Fruit fly (Drosophila melanogaster) whole organism, embryonic: ENCODE data around the gene Hr78.

Experiments used
- CG10267 ChIP-seq: fragments of 200-800 bp; sonication (Bioruptor generic); optimal IDR thresholded peaks from 2 replicates; lab custom pipeline; 2018; ENCODE audit warnings: missing biosample characterization, mild to moderate bottlenecking, missing genetic modification characterization, moderate library complexity
- CG15696 ChIP-seq: fragments of 200-800 bp; sonication (Bioruptor generic); optimal IDR thresholded peaks from 2 replicates; lab custom pipeline; 2019; ENCODE audit warnings: missing biosample characterization, mild to moderate bottlenecking, missing genetic modification characterization, moderate library complexity
- CG17802 ChIP-seq: fragments of 200-800 bp; sonication (Bioruptor generic); optimal IDR thresholded peaks from 2 replicates; lab custom pipeline; 2018; ENCODE audit warnings: missing biosample characterization, mild to moderate bottlenecking, missing genetic modification characterization, moderate library complexity
- CG17829 ChIP-seq: fragments of 200-800 bp; optimal IDR thresholded peaks from 2 replicates; lab custom pipeline; 2019; ENCODE audit warnings: missing biosample characterization, mild to moderate bottlenecking, missing genetic modification characterization, moderate library complexity
- CG3995 ChIP-seq: fragments of 200-800 bp; sonication (Bioruptor generic); optimal IDR thresholded peaks from 3 replicates; lab custom pipeline; 2016; ENCODE audit warnings: missing biosample characterization, missing genetic modification characterization
- CG4617 ChIP-seq: fragments of 200-800 bp; sonication (Bioruptor generic); optimal IDR thresholded peaks from 3 replicates; lab custom pipeline; 2016; ENCODE audit warnings: missing biosample characterization, missing genetic modification characterization, borderline replicate concordance
- CG4707 ChIP-seq: fragments of 200-800 bp; sonication (Bioruptor generic); optimal IDR thresholded peaks from 2 replicates; lab custom pipeline; 2018; ENCODE audit warnings: missing biosample characterization, mild to moderate bottlenecking, missing genetic modification characterization, moderate library complexity
- CG5180 ChIP-seq: fragments of 200-800 bp; sonication (Bioruptor generic); optimal IDR thresholded peaks from 3 replicates; lab custom pipeline; 2017; ENCODE audit warnings: missing biosample characterization, missing genetic modification characterization, mild to moderate bottlenecking, moderate library complexity, missing genetic modification reagents
- CG6683 ChIP-seq: fragments of 200-800 bp; sonication (Bioruptor generic); optimal IDR thresholded peaks from 2 replicates; lab custom pipeline; 2017; ENCODE audit warnings: missing biosample characterization, mild to moderate bottlenecking, missing genetic modification characterization, missing genetic modification reagents
- CG7963 ChIP-seq: fragments of 200-800 bp; sonication (Bioruptor generic); IDR thresholded peaks from 3 replicates; pipeline ENCODE4 v1.3.6; 2022; ENCODE audit warnings: missing biosample characterization, missing genetic modification characterization; ENCODE audit not compliant: partially characterized antibody
- CG8290 ChIP-seq, 3 experiments: fragments of 200-800 bp; sonication (Bioruptor generic); optimal IDR thresholded peaks; 2 replicates each; lab custom pipeline; 2016 to 2019; ENCODE audit warnings: missing biosample characterization in 3 of 3, missing genetic modification characterization in 3 of 3, mild to moderate bottlenecking in 2 of 3, moderate library complexity in 1 of 3
- CG9797 ChIP-seq: fragments of 200-800 bp; sonication (Bioruptor generic); optimal IDR thresholded peaks from 3 replicates; lab custom pipeline; 2018; ENCODE audit warnings: missing biosample characterization, mild to moderate bottlenecking, missing genetic modification characterization
- CG9932 ChIP-seq: fragments of 200-800 bp; sonication (Bioruptor generic); IDR thresholded peaks from 2 replicates; pipeline ENCODE4 v1.3.6; 2022; ENCODE audit warnings: missing biosample characterization, missing genetic modification characterization
- CrebB ChIP-seq: fragments of 200-800 bp; sonication (Bioruptor generic); optimal IDR thresholded peaks from 3 replicates; lab custom pipeline; 2018; ENCODE audit warnings: missing biosample characterization, mild to moderate bottlenecking, missing genetic modification characterization
- Doc3 ChIP-seq: fragments of 200-800 bp; sonication (Bioruptor generic); IDR thresholded peaks from 3 replicates; pipeline ENCODE4 v1.3.6; 2022; ENCODE audit warnings: missing biosample characterization, missing genetic modification characterization; ENCODE audit not compliant: partially characterized antibody
- Dp ChIP-seq: fragments of 200-800 bp; sonication (Bioruptor generic); optimal IDR thresholded peaks from 2 replicates; lab custom pipeline; 2018; ENCODE audit warnings: missing biosample characterization, mild to moderate bottlenecking, missing genetic modification characterization, moderate library complexity
- Elba2 ChIP-seq: fragments of 200-800 bp; sonication (Bioruptor generic); optimal IDR thresholded peaks from 3 replicates; lab custom pipeline; 2016; ENCODE audit warnings: missing biosample characterization, missing genetic modification characterization
- Ets65A ChIP-seq: fragments of 200-800 bp; sonication (Bioruptor generic); peaks from one replicate; lab custom pipeline; 2016; ENCODE audit warnings: missing biosample characterization, missing genetic modification characterization
- Fer1 ChIP-seq: fragments of 200-800 bp; sonication (Bioruptor generic); optimal IDR thresholded peaks from 2 replicates; lab custom pipeline; 2017; ENCODE audit warnings: missing biosample characterization, mild to moderate bottlenecking, missing genetic modification characterization
- MBD-R2 ChIP-seq: fragments of 200-800 bp; sonication (Bioruptor generic); IDR thresholded peaks from 2 replicates; pipeline ENCODE4 v1.3.6; 2022; ENCODE audit warnings: missing biosample characterization, missing genetic modification characterization
- MESR4 ChIP-seq: fragments of 200-800 bp; sonication (Bioruptor generic); optimal IDR thresholded peaks from 2 replicates; lab custom pipeline; 2018; ENCODE audit warnings: missing biosample characterization, mild to moderate bottlenecking, missing genetic modification characterization, moderate library complexity
- Med ChIP-seq: fragments of 200-800 bp; sonication (Bioruptor generic); peaks from one replicate; lab custom pipeline; 2016; ENCODE audit warnings: missing biosample characterization, missing genetic modification characterization, mild to moderate bottlenecking, inconsistent platforms, moderate library complexity
- NFAT ChIP-seq: fragments of 200-800 bp; sonication (Bioruptor generic); IDR thresholded peaks from 2 replicates; pipeline ENCODE4 v1.3.6; 2022; ENCODE audit warnings: missing biosample characterization, missing genetic modification characterization
- ab ChIP-seq: fragments of 200-800 bp; sonication (Bioruptor generic); optimal IDR thresholded peaks from 2 replicates; lab custom pipeline; 2016; ENCODE audit warnings: missing biosample characterization, missing genetic modification characterization
- al ChIP-seq: fragments of 200-800 bp; sonication (Bioruptor generic); IDR thresholded peaks from 2 replicates; pipeline ENCODE4 v1.3.6; 2022; ENCODE audit warnings: missing biosample characterization, missing genetic modification characterization
- bsh ChIP-seq, 2 experiments: fragments of 200-800 bp; sonication (Bioruptor generic); optimal IDR thresholded peaks; 2 replicates each; lab custom pipeline; 2017 to 2018; ENCODE audit warnings: mild to moderate bottlenecking in 2 of 2, missing biosample characterization in 2 of 2, missing genetic modification characterization in 2 of 2, moderate library complexity in 1 of 2
- chinmo ChIP-seq: fragments of 200-800 bp; sonication (Bioruptor generic); IDR thresholded peaks from 4 replicates; pipeline ENCODE4 v1.3.6; 2022; ENCODE audit warnings: missing biosample characterization, missing genetic modification characterization; ENCODE audit not compliant: partially characterized antibody
- chm ChIP-seq: fragments of 200-800 bp; sonication (Bioruptor generic); IDR thresholded peaks from 2 replicates; pipeline ENCODE4 v1.3.6; 2022; ENCODE audit warnings: missing biosample characterization, missing genetic modification characterization
- dm ChIP-seq: fragments of 200-800 bp; sonication (Bioruptor generic); optimal IDR thresholded peaks from 3 replicates; lab custom pipeline; 2016; ENCODE audit warnings: missing biosample characterization, missing genetic modification characterization
- dysf ChIP-seq: fragments of 200-800 bp; sonication (Bioruptor generic); IDR thresholded peaks from 3 replicates; pipeline ENCODE4 v1.3.6; 2022; ENCODE audit warnings: missing biosample characterization, missing genetic modification characterization
- esg ChIP-seq: fragments of 200-800 bp; sonication (Bioruptor generic); conservative IDR thresholded peaks from 2 replicates; pipeline ENCODE4 v1.3.6; 2022; ENCODE audit warnings: missing biosample characterization, missing genetic modification characterization
- eyg ChIP-seq: fragments of 200-800 bp; sonication (Bioruptor generic); optimal IDR thresholded peaks from 3 replicates; lab custom pipeline; 2016; ENCODE audit warnings: missing biosample characterization, missing genetic modification characterization
- ftz-f1 ChIP-seq: fragments of 200-800 bp; sonication (Bioruptor generic); optimal IDR thresholded peaks from 2 replicates; lab custom pipeline; 2016; ENCODE audit warnings: missing biosample characterization, missing genetic modification characterization
- fu2 ChIP-seq: fragments of 200-800 bp; sonication (Bioruptor generic); optimal IDR thresholded peaks from 2 replicates; lab custom pipeline; 2016; ENCODE audit warnings: missing biosample characterization, missing genetic modification characterization
- gce ChIP-seq: fragments of 200-800 bp; sonication (Bioruptor generic); IDR thresholded peaks from 3 replicates; pipeline ENCODE4 v1.3.6; 2022; ENCODE audit warnings: missing biosample characterization, missing genetic modification characterization
- gfzf ChIP-seq: fragments of 200-800 bp; sonication (Bioruptor generic); optimal IDR thresholded peaks from 2 replicates; lab custom pipeline; 2016; ENCODE audit warnings: missing biosample characterization, mild to moderate bottlenecking, missing genetic modification characterization, moderate library complexity
- klu ChIP-seq: fragments of 200-800 bp; sonication (Bioruptor generic); IDR thresholded peaks from 2 replicates; pipeline ENCODE4 v1.3.6; 2022; ENCODE audit warnings: missing biosample characterization, missing genetic modification characterization
- mld ChIP-seq: fragments of 200-800 bp; sonication (Bioruptor generic); IDR thresholded peaks from 3 replicates; pipeline ENCODE4 v1.3.6; 2022; ENCODE audit warnings: missing biosample characterization, missing genetic modification characterization; ENCODE audit not compliant: partially characterized antibody
- peb ChIP-seq: fragments of 200-800 bp; sonication (Bioruptor generic); IDR thresholded peaks from 2 replicates; pipeline ENCODE4 v1.3.6; 2022; ENCODE audit warnings: missing biosample characterization, missing genetic modification characterization
- phol ChIP-seq: fragments of 200-800 bp; sonication (Bioruptor generic); optimal IDR thresholded peaks from 3 replicates; lab custom pipeline; 2018; ENCODE audit warnings: missing biosample characterization, mild to moderate bottlenecking, missing genetic modification characterization, moderate library complexity
- psq ChIP-seq: fragments of 200-800 bp; sonication (Bioruptor generic); optimal IDR thresholded peaks from 2 replicates; lab custom pipeline; 2017; ENCODE audit warnings: missing biosample characterization, missing genetic modification characterization
- ro ChIP-seq: fragments of 200-800 bp; sonication (Bioruptor generic); IDR thresholded peaks from 2 replicates; pipeline ENCODE4 v1.3.6; 2022; ENCODE audit warnings: missing biosample characterization, missing genetic modification characterization
- tna ChIP-seq: fragments of 200-800 bp; sonication (Bioruptor generic); IDR thresholded peaks from 2 replicates; pipeline ENCODE4 v1.3.6; 2022; ENCODE audit warnings: missing biosample characterization, missing genetic modification characterization; ENCODE audit not compliant: partially characterized antibody
- trem ChIP-seq: fragments of 200-800 bp; optimal IDR thresholded peaks from 3 replicates; lab custom pipeline; 2019; ENCODE audit warnings: missing biosample characterization, mild to moderate bottlenecking, missing genetic modification characterization, moderate library complexity
- zf30C ChIP-seq: fragments of 200-800 bp; sonication (Bioruptor generic); optimal IDR thresholded peaks from 3 replicates; lab custom pipeline; 2018; ENCODE audit warnings: missing biosample characterization, mild to moderate bottlenecking, missing genetic modification characterization

Hr78 gene

dm6 chr3L:21498450-21499027 lies 1.2 kb upstream of the Hr78 start (continued):
- TF ChIP-seq chm: 0 out of 2 replicates have a peak, but pooled peaks have one; percentile 33

DNA sequence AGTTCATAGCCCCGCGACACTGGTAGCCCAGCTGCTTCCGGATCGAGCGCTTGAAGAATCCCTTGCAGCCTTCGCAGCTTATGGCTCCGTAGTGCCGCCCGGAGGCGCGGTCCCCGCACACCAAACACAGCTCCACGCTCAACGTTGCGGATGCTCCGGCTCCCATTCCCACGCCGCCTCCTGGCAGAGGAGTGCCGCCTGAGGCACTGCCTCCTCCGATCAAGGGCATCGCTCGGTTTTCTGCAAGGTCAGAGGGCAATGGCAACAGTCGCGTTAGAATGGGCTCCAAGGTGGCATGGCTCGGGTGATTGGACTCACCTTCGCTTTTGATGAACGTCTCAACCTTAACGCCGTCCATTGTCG lies 811 bp downstream of the Hr78 start:
- TF ChIP-seq klu (GFP tag; lab: Robert Waterston, UW): no peak
- no peak for TF ChIP-seq bsh (GFP tag; optimal IDR thresholded peaks at IDR 0.05; lab: Kevin White, UChicago)
- TF ChIP-seq CrebB (tag; lab: Kevin White, UChicago): no peak
- TF ChIP-seq gce (GFP tag; lab: Robert Waterston, UW): no peak
- TF ChIP-seq CG4707 (GFP tag; lab: Kevin White, UChicago): no peak
- TF ChIP-seq dysf: no peak
- peak; percentile 91 for TF ChIP-seq Ets65A (GFP tag; lab: Kevin White, UChicago)
- no peak for TF ChIP-seq eyg (GFP tag; lab: Kevin White, UChicago)
- no peak for TF ChIP-seq CG5180 (GFP tag; lab: Kevin White, UChicago)
- peak; percentile 71 for TF ChIP-seq Med (GFP tag; lab: Kevin White, UChicago)
- no peak for TF ChIP-seq ro (GFP tag; lab: Robert Waterston, UW)
- TF ChIP-seq ftz-f1 (GFP tag; lab: Kevin White, UChicago): peak; percentile 95
- TF ChIP-seq CG9932 (GFP tag; lab: Robert Waterston, UW): 0 out of 2 replicates have a peak, but pooled peaks have one; percentile 2
- TF ChIP-seq al (GFP tag; lab: Robert Waterston, UW): no peak
- no peak for TF ChIP-seq psq (GFP tag; lab: Kevin White, UChicago)
- no peak for TF ChIP-seq ab
- no peak for TF ChIP-seq fu2 (GFP tag; lab: Kevin White, UChicago)
- TF ChIP-seq Elba2 (GFP tag; lab: Kevin White, UChicago): no peak
- 0 out of 3 replicates have a peak, but pooled peaks have one; percentile 24 for TF ChIP-seq mld (GFP tag; lab: Robert Waterston, UW)
- TF ChIP-seq Fer1 (GFP tag; lab: Kevin White, UChicago): no peak
- peak; percentile 52; the same call in 1 of the 2 replicates for TF ChIP-seq tna (GFP tag; lab: Robert Waterston, UW)
- 0 out of 2 replicates have a peak, but pooled peaks have one; percentile 5 for TF ChIP-seq peb (GFP tag; lab: Robert Waterston, UW)
- no peak for TF ChIP-seq esg (GFP tag; lab: Robert Waterston, UW)
- no peak for TF ChIP-seq NFAT (GFP tag; lab: Robert Waterston, UW)
- no peak for TF ChIP-seq zf30C (GFP tag; lab: Kevin White, UChicago)
- TF ChIP-seq chinmo (GFP tag; lab: Robert Waterston, UW): peak; percentile 74; the same call in 2 of the 4 replicates
- TF ChIP-seq CG7963 (GFP tag; lab: Robert Waterston, UW): peak; percentile 48; the same call in 1 of the 3 replicates

- TF ChIP-seq CG10267 (tag; lab: Kevin White, UChicago) (peak; percentile 8), CG6683 (GFP tag; lab: Kevin White, UChicago) (no peak), CG8290 (GFP tag; optimal IDR thresholded peaks at IDR 0.05; lab: Kevin White, UChicago) (peak; percentile 13), CG8290 (tag; optimal IDR thresholded peaks at IDR 0.05; lab: Kevin White, UChicago) (no peak), MESR4 (GFP tag; lab: Kevin White, UChicago) (peak; percentile 55), CG4617 (GFP tag; lab: Kevin White, UChicago) (peak; percentile 64), CG17829 (tag; lab: Kevin White, UChicago) (peak; percentile 14), gfzf (GFP tag; lab: Kevin White, UChicago) (peak; percentile 67), CG17802 (tag; lab: Kevin White, UChicago) (no peak), CG15696 (no peak), trem (tag; lab: Kevin White, UChicago) (peak; percentile 47), gce (GFP tag; lab: Robert Waterston, UW) (peak; percentile 27; the same call in 1 of the 3 replicates), Dp (GFP tag; lab: Kevin White, UChicago) (peak; percentile 42), CG3995 (GFP tag; lab: Kevin White, UChicago) (peak; percentile 43), dm (GFP tag; lab: Kevin White, UChicago) (peak; percentile 38), phol (tag; lab: Kevin White, UChicago) (peak; percentile 9), MBD-R2 (peak; percentile 45; the same call in 1 of the 2 replicates), Med (GFP tag; lab: Kevin White, UChicago) (peak; percentile 24), CG9797 (peak; percentile 55), Doc3 (no peak)
Observed at dm6 chr3L:21492723-21493316, 4.5 kb downstream of the Hr78 start, which contains the start of the genes CG7202 and CG7519. Gene CG7202, minus strand, starts transcription at chr3L:21492773. Gene CG7519, plus strand, starts transcription at chr3L:21493083.
